Fruit fly (Drosophila melanogaster): ENCODE data around the gene CG32793.

Gene CG32793

dm6 chrX:2964678-2965231 lies 35.2 kb downstream of the CG32793 start (continued):
- TF ChIP-seq CG16779 (tag; optimal IDR thresholded peaks at IDR 0.05) (no peak), CG32006 (GFP tag; optimal IDR thresholded peaks at IDR 0.05) (no peak), CG10669 (GFP tag; optimal IDR thresholded peaks at IDR 0.05) (no peak), OdsH (GFP tag; optimal IDR thresholded peaks at IDR 0.05) (no peak), Hr38 (GFP tag; optimal IDR thresholded peaks at IDR 0.05) (no peak), Met (GFP tag; optimal IDR thresholded peaks at IDR 0.05) (peak; percentile 24), CG4318 (GFP tag; optimal IDR thresholded peaks at IDR 0.05) (no peak), CG3032 (tag; optimal IDR thresholded peaks at IDR 0.05) (no peak), Hr4 (GFP tag; optimal IDR thresholded peaks at IDR 0.05) (no peak), CG15336 (GFP tag; IDR thresholded peaks at IDR 0.05) (no peak), CG8632 (GFP tag; optimal IDR thresholded peaks at IDR 0.05) (no peak)

DNA sequence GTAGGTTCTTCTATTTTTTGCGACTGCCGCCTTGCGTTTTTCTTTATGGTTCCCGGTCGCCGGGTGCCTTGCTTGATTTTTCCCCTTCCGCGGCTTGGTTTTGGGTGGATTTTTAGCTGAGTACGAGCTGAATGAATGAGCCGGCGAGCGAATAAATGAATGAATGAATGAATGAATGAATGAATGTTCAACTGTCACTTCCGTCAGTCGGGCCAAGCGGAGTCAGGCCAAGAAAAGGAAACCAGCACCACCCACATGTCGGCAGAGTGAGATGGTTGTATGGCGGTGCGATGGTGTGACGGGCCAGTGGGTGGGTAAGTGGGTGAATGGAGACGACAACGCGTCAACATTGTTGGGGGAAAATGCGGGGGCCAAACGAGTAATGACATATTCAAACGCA lies 39.4 kb downstream of the CG32793 start:
- TF ChIP-seq CG10631 (GFP tag; optimal IDR thresholded peaks at IDR 0.05) (no peak), CG34406 (GFP tag; optimal IDR thresholded peaks at IDR 0.05) (no peak), CG8632 (GFP tag; optimal IDR thresholded peaks at IDR 0.05) (no peak), spab (GFP tag; optimal IDR thresholded peaks at IDR 0.05) (no peak), Gug (GFP tag; IDR thresholded peaks at IDR 0.05) (no peak)

DNA sequence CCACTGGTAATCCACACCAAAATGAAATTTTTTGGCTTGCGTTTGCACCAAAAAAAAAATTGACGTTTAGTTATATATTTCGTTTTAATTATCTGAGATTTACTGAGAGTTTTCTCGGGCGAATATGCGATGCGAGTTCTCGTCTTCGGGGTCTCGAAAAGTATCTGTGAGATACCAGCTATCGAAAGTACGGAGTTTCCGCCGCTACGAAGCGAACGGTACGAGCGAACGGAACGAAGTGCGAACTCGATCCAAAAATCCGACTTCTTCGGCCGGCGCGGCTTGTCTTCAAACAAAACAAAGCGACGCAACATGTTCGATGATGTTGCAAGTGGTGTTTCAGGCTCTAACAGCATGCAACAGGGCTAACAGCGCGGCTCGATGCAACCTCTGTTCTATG lies 44.0 kb downstream of the CG32793 start, which contains the start of gene rst:
rst (minus strand) TSS at position 242 of the 400 bp plus-strand sequence.
- no peak for TF ChIP-seq Eip93F (GFP tag; optimal IDR thresholded peaks at IDR 0.05)
- no peak for TF ChIP-seq dac (GFP tag; optimal IDR thresholded peaks at IDR 0.05)
- no peak for TF ChIP-seq CG34406 (GFP tag; optimal IDR thresholded peaks at IDR 0.05)
- TF ChIP-seq CG8319 (GFP tag; optimal IDR thresholded peaks at IDR 0.05) = no peak
- no peak for TF ChIP-seq lz (GFP tag; optimal IDR thresholded peaks at IDR 0.05)
- no peak for TF ChIP-seq CG3919 (GFP tag; optimal IDR thresholded peaks at IDR 0.05)
- TF ChIP-seq CG10669 (GFP tag; optimal IDR thresholded peaks at IDR 0.05) = no peak
- TF ChIP-seq Sox14 (GFP tag; optimal IDR thresholded peaks at IDR 0.05) = no peak
- TF ChIP-seq vri (GFP tag; optimal IDR thresholded peaks at IDR 0.05) = no peak
- peak in 1 of 2 experiments; percentile 11 for TF ChIP-seq ss (GFP tag; optimal IDR thresholded peaks at IDR 0.05)
- TF ChIP-seq eg (GFP tag; IDR thresholded peaks at IDR 0.05) = no peak
- TF ChIP-seq CG7368 (GFP tag; optimal IDR thresholded peaks at IDR 0.05) = no peak
- no peak for TF ChIP-seq esn (GFP tag; optimal IDR thresholded peaks at IDR 0.05)
- TF ChIP-seq CG3032 (tag; optimal IDR thresholded peaks at IDR 0.05) = no peak
- TF ChIP-seq topi (GFP tag; optimal IDR thresholded peaks at IDR 0.05) = no peak
- no peak for TF ChIP-seq svp (GFP tag)
- no peak for TF ChIP-seq Gug (GFP tag; IDR thresholded peaks at IDR 0.05)
- no peak for TF ChIP-seq spab (GFP tag; optimal IDR thresholded peaks at IDR 0.05)
- no peak for TF ChIP-seq Blimp-1 (GFP tag; optimal IDR thresholded peaks at IDR 0.05)
- TF ChIP-seq CG6163 (GFP tag; IDR thresholded peaks at IDR 0.05) = peak; percentile 43; the same call in 1 of the 3 replicates
- no peak for TF ChIP-seq salr (GFP tag; optimal IDR thresholded peaks at IDR 0.05)
- TF ChIP-seq CG16779 (tag; optimal IDR thresholded peaks at IDR 0.05) = no peak
- no peak for TF ChIP-seq CG10631 (GFP tag; optimal IDR thresholded peaks at IDR 0.05)
- no peak for TF ChIP-seq fd85E (GFP tag; optimal IDR thresholded peaks at IDR 0.05)
- no peak for TF ChIP-seq Hr39 (GFP tag; optimal IDR thresholded peaks at IDR 0.05)
- no peak for TF ChIP-seq CG9139 (GFP tag; optimal IDR thresholded peaks at IDR 0.05)
- TF ChIP-seq Hr4 (GFP tag; optimal IDR thresholded peaks at IDR 0.05) = no peak
- no peak for TF ChIP-seq pdm3 (GFP tag; optimal IDR thresholded peaks at IDR 0.05)
- TF ChIP-seq CG32006 (GFP tag; optimal IDR thresholded peaks at IDR 0.05) = no peak
- no peak for TF ChIP-seq CG11294 (GFP tag; IDR thresholded peaks at IDR 0.05)
- TF ChIP-seq fd59A (GFP tag; optimal IDR thresholded peaks at IDR 0.05) = no peak
- no peak for TF ChIP-seq CG6808 (GFP tag; optimal IDR thresholded peaks at IDR 0.05)
- TF ChIP-seq CG15336 (GFP tag; IDR thresholded peaks at IDR 0.05) = no peak
- TF ChIP-seq CG6276 (GFP tag; optimal IDR thresholded peaks at IDR 0.05) = no peak
- no peak for TF ChIP-seq fkh (GFP tag; optimal IDR thresholded peaks at IDR 0.05)
- TF ChIP-seq Eip78C (GFP tag) = peak; percentile 48
- no peak for TF ChIP-seq acj6 (GFP tag; optimal IDR thresholded peaks at IDR 0.05)
- TF ChIP-seq Sox15 (GFP tag; optimal IDR thresholded peaks at IDR 0.05) = no peak
- no peak for TF ChIP-seq Met (GFP tag; optimal IDR thresholded peaks at IDR 0.05)
- no peak for TF ChIP-seq CG6792 (GFP tag; optimal IDR thresholded peaks at IDR 0.05)
- no peak for TF ChIP-seq CG11762 (GFP tag; optimal IDR thresholded peaks at IDR 0.05; ENCODE audit: insufficient read depth)
- TF ChIP-seq net (GFP tag; optimal IDR thresholded peaks at IDR 0.05) = peak; percentile 1
- TF ChIP-seq CG31627 (GFP tag; optimal IDR thresholded peaks at IDR 0.05) = no peak
